Fruit fly (Drosophila melanogaster) whole organism, wandering third instar larva: ENCODE data around the gene S-Lap2.
A peak's percentile ranks its signal among the peaks of the same experiment; 100 is the strongest.

ENCODE experiments used
- CG32264 ChIP-seq: fragments of 200-800 bp; sonication (Bioruptor generic); optimal IDR thresholded peaks from 2 replicates; lab custom pipeline; 2016; ENCODE audit warnings: missing biosample characterization, missing genetic modification characterization
- CrebA ChIP-seq: fragments of 200-800 bp; sonication (Bioruptor generic); optimal IDR thresholded peaks from 2 replicates; lab custom pipeline; 2016; ENCODE audit warnings: missing biosample characterization, mild to moderate bottlenecking, missing genetic modification characterization, borderline replicate concordance
- Dfd ChIP-seq: fragments of >200 bp; optimal IDR thresholded peaks from 2 replicates; lab custom pipeline; 2017; ENCODE audit warnings: missing biosample characterization, missing genetic modification characterization
- HLH106 ChIP-seq: fragments of 200-800 bp; optimal IDR thresholded peaks from 3 replicates; lab custom pipeline; 2019; ENCODE audit warnings: missing biosample characterization, mild to moderate bottlenecking, missing genetic modification characterization, moderate library complexity
- Hnf4 ChIP-seq: fragments of 200-800 bp; sonication (Bioruptor generic); optimal IDR thresholded peaks from 2 replicates; lab custom pipeline; 2016; ENCODE audit warnings: missing biosample characterization, mild to moderate bottlenecking, missing genetic modification characterization
- Hr78 ChIP-seq: fragments of >200 bp; optimal IDR thresholded peaks from 2 replicates; lab custom pipeline; 2017; ENCODE audit warnings: missing biosample characterization, missing genetic modification characterization
- Hr83 ChIP-seq: fragments of 200-300 bp; sonication (Bioruptor generic); optimal IDR thresholded peaks from 2 replicates; lab custom pipeline; 2016; ENCODE audit warnings: missing biosample characterization, mild to moderate bottlenecking, missing genetic modification characterization, moderate library complexity; ENCODE audit not compliant: poor library complexity, severe bottlenecking
- Jra ChIP-seq: sonication (Bioruptor generic); optimal IDR thresholded peaks from 2 replicates; lab custom pipeline; 2016; ENCODE audit warnings: missing biosample characterization, missing genetic modification characterization
- Mio ChIP-seq: sonication (Bioruptor generic); optimal IDR thresholded peaks from 2 replicates; lab custom pipeline; 2016; ENCODE audit warnings: missing biosample characterization, missing genetic modification characterization
- Myc ChIP-seq: fragments of >200 bp; optimal IDR thresholded peaks from 2 replicates; lab custom pipeline; 2017
- N ChIP-seq: fragments of >200 bp; optimal IDR thresholded peaks from 2 replicates; lab custom pipeline; 2018; ENCODE audit warnings: missing biosample characterization, missing external identifiers, missing genetic modification characterization
- OdsH ChIP-seq: fragments of 200-800 bp; sonication (Bioruptor generic); optimal IDR thresholded peaks from 2 replicates; lab custom pipeline; 2016; ENCODE audit warnings: missing biosample characterization, mild to moderate bottlenecking, missing genetic modification characterization
- Rel ChIP-seq, 2 experiments: fragments of 200-800 bp; sonication (Bioruptor generic) in 1 of 2; optimal IDR thresholded peaks; 2 replicates in 1 of 2; 3 replicates in 1 of 2; lab custom pipeline; 2016 to 2019; ENCODE audit warnings: mild to moderate bottlenecking in 2 of 2, missing biosample characterization in 2 of 2, missing genetic modification characterization in 2 of 2, moderate library complexity in 1 of 2
- Sp1 ChIP-seq: fragments of 200-800 bp; sonication (Bioruptor generic); optimal IDR thresholded peaks from 3 replicates; lab custom pipeline; 2019; ENCODE audit warnings: missing biosample characterization, mild to moderate bottlenecking, missing genetic modification characterization, moderate library complexity
- Vsx2 ChIP-seq: fragments of 200-300, 225-300 bp; sonication (Bioruptor generic); optimal IDR thresholded peaks from 2 replicates; lab custom pipeline; 2018; ENCODE audit warnings: missing biosample characterization, missing genetic modification characterization; ENCODE audit not compliant: partially characterized antibody
- br ChIP-seq: fragments of 200-800 bp; sonication (Bioruptor generic); optimal IDR thresholded peaks from 2 replicates; lab custom pipeline; 2016; ENCODE audit warnings: missing biosample characterization, missing genetic modification characterization
- brk ChIP-seq: fragments of 200-800 bp; sonication (Bioruptor generic); optimal IDR thresholded peaks from 2 replicates; lab custom pipeline; 2016; ENCODE audit warnings: missing biosample characterization, mild to moderate bottlenecking, missing genetic modification characterization
- dmrt93B ChIP-seq: fragments of 200-800 bp; sonication (Bioruptor generic); optimal IDR thresholded peaks from 2 replicates; lab custom pipeline; 2018; ENCODE audit warnings: missing biosample characterization, mild to moderate bottlenecking, missing genetic modification characterization
- ey ChIP-seq: fragments of 200-800 bp; sonication (Bioruptor generic); optimal IDR thresholded peaks from 2 replicates; lab custom pipeline; 2016; ENCODE audit warnings: missing biosample characterization, missing genetic modification characterization
- foxo ChIP-seq, 2 experiments: fragments of 200-800 bp; sonication (Bioruptor generic); optimal IDR thresholded peaks; 2 replicates in 1 of 2; 3 replicates in 1 of 2; lab custom pipeline; 2016 to 2017; ENCODE audit warnings: missing biosample characterization in 2 of 2, missing genetic modification characterization in 2 of 2
- fru ChIP-seq: fragments of 200-800 bp; sonication (Bioruptor generic); optimal IDR thresholded peaks from 3 replicates; lab custom pipeline; 2016; ENCODE audit warnings: missing biosample characterization, mild to moderate bottlenecking, missing genetic modification characterization
- h ChIP-seq: fragments of 200-800 bp; sonication (Bioruptor generic); optimal IDR thresholded peaks from 3 replicates; lab custom pipeline; 2016; ENCODE audit warnings: missing biosample characterization, mild to moderate bottlenecking, missing genetic modification characterization
- lola ChIP-seq: fragments of >200 bp; optimal IDR thresholded peaks from 2 replicates; lab custom pipeline; 2017; ENCODE audit warnings: missing biosample characterization, missing genetic modification characterization
- psq ChIP-seq: fragments of 200-800 bp; sonication (Bioruptor generic); optimal IDR thresholded peaks from 3 replicates; lab custom pipeline; 2017; ENCODE audit warnings: missing biosample characterization, mild to moderate bottlenecking, missing genetic modification characterization, moderate library complexity
- rgr ChIP-seq: fragments of 200-800 bp; sonication (Bioruptor generic); optimal IDR thresholded peaks from 3 replicates; lab custom pipeline; 2016; ENCODE audit warnings: missing biosample characterization, mild to moderate bottlenecking, missing genetic modification characterization
- sage ChIP-seq: fragments of 200-800 bp; sonication (Bioruptor generic); optimal IDR thresholded peaks from 2 replicates; lab custom pipeline; 2016; ENCODE audit warnings: missing biosample characterization, mild to moderate bottlenecking, missing genetic modification characterization
- sv ChIP-seq: fragments of 200-800 bp; sonication (Bioruptor generic); optimal IDR thresholded peaks from 3 replicates; lab custom pipeline; 2016; ENCODE audit warnings: missing biosample characterization, missing genetic modification characterization
- tai ChIP-seq: sonication (Bioruptor generic); optimal IDR thresholded peaks from 2 replicates; lab custom pipeline; 2016; ENCODE audit warnings: missing biosample characterization, missing genetic modification characterization
- usp ChIP-seq: fragments of >200 bp; optimal IDR thresholded peaks from 2 replicates; lab custom pipeline; 2017; ENCODE audit warnings: missing biosample characterization, missing genetic modification characterization
- woc ChIP-seq: sonication (Bioruptor generic); optimal IDR thresholded peaks from 2 replicates; lab custom pipeline; 2016; ENCODE audit warnings: missing biosample characterization, mild to moderate bottlenecking, missing genetic modification characterization

S-Lap2 gene

DNA sequence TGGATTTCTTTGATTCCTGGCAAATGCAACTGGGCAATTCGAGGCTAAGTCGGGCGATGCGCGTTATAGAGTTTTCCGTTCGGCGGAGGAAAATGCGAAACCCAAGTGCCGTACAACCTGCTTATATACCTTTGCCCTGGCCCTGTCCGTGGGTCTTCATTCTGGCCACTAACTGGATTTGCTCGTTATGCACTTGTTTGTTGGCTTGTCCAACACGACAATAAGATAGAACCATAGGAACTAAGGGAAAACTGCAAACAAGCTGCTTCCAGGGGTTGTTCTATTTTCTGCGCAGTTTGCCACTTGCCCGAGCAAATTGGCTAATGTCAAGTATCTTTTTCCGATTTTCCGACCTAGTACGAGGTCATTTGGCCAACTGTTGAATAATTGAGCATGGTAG lies 29.1 kb downstream of the S-Lap2 start, which contains the start of gene Arr2:
Arr2 (minus strand) TSS at position 101 of the 400 bp plus-strand sequence.
- TF ChIP-seq br = no peak
- no peak for TF ChIP-seq Hnf4
- no peak for TF ChIP-seq Rel (GFP tag; optimal IDR thresholded peaks at IDR 0.05; lab: Kevin White, UChicago)
- no peak for TF ChIP-seq Rel (tag; optimal IDR thresholded peaks at IDR 0.05; lab: Kevin White, UChicago)
- no peak for TF ChIP-seq woc
- no peak for TF ChIP-seq sv (GFP tag; lab: Kevin White, UChicago)
- TF ChIP-seq ey (GFP tag; lab: Kevin White, UChicago) = no peak
- TF ChIP-seq psq (GFP tag; lab: Kevin White, UChicago) = no peak
- no peak for TF ChIP-seq foxo (GFP tag; optimal IDR thresholded peaks at IDR 0.05; lab: Kevin White, UChicago)
- no peak for TF ChIP-seq sage (GFP tag; lab: Kevin White, UChicago)
- no peak for TF ChIP-seq HLH106 (tag; lab: Kevin White, UChicago)
- no peak for TF ChIP-seq Sp1 (GFP tag; lab: Kevin White, UChicago)
- TF ChIP-seq Hr83 (GFP tag; lab: Kevin White, UChicago) = no peak

DNA sequence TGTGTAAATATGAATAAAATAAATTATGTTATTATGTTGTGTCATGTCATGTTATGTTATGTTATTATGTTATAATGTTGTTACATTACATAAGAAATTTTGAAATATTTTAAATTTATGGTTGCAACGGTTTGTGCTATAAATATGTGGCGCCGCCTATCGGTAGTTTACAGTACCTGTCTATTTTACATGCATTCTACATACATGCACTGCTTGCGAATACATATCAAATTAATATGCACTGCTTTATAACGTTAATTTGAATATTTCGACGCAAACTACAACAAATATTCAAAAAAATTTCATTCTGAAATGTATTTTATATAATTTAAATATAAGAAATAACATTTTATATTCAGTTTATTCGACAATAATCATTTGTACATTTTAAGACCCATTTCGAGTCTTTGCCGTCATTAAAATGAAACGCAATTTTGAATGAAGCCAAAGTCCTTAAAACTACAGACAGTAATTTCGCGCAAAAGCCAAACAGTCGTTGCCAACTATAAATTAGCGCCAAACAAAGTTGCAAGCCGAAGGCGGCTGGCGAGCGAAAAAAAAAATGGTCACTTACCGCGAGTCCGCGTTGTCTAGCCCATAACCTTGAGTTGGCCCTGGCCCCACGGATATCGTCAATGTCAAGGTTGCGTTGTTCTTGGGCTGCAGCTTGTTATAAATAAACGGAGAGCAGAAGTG lies 32.3 kb downstream of the S-Lap2 start:
- peak; percentile 12 for TF ChIP-seq fru (GFP tag; lab: Kevin White, UChicago)
- TF ChIP-seq CG32264 (GFP tag; lab: Kevin White, UChicago) = no peak
- peak; percentile 90 for TF ChIP-seq Myc (lab: Kevin White, UChicago)
- TF ChIP-seq foxo (GFP tag; optimal IDR thresholded peaks at IDR 0.05; lab: Kevin White, UChicago) = no peak

DNA sequence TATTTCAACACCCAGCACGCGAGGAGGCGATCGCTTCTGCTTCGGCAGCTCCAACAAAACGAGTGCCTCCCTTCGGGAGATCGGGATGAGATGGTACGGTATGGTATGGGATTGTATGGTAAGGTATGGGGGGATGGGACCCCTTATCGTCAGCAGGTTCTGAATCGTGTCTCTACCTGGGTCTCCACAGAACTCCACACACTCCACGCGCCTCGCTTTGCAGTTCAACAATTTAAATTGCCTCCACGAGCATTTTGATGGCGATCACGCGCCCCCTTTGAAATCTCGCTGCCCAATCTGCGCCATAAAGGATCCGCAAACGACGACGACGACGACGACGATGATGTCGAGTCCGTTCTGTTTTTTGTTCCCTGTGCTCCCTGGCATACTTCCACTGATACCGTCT lies 32.9 kb downstream of the S-Lap2 start:
- peak; percentile 30 for TF ChIP-seq br
- TF ChIP-seq brk = no peak
- TF ChIP-seq sv (GFP tag; lab: Kevin White, UChicago) = no peak
- no peak for TF ChIP-seq dmrt93B (GFP tag; lab: Kevin White, UChicago)
- no peak for TF ChIP-seq CrebA (GFP tag; lab: Kevin White, UChicago)
- peak; percentile 62 for TF ChIP-seq psq (GFP tag; lab: Kevin White, UChicago)
- TF ChIP-seq Rel (GFP tag; optimal IDR thresholded peaks at IDR 0.05; lab: Kevin White, UChicago) = peak; percentile 72
- no peak for TF ChIP-seq Rel (tag; optimal IDR thresholded peaks at IDR 0.05; lab: Kevin White, UChicago)
- TF ChIP-seq Jra = peak; percentile 26
- peak; percentile 25 for TF ChIP-seq woc
- TF ChIP-seq Myc (lab: Kevin White, UChicago) = no peak
- TF ChIP-seq CG32264 (GFP tag; lab: Kevin White, UChicago) = no peak
- no peak for TF ChIP-seq fru (GFP tag; lab: Kevin White, UChicago)
- TF ChIP-seq Dfd (GFP tag; lab: Kevin White, UChicago) = no peak
- TF ChIP-seq Sp1 (GFP tag; lab: Kevin White, UChicago) = peak; percentile 7
- TF ChIP-seq Vsx2 (GFP tag; lab: Kevin White, UChicago) = no peak
- TF ChIP-seq sage (GFP tag; lab: Kevin White, UChicago) = peak; percentile 25
- no peak for TF ChIP-seq rgr (GFP tag; lab: Kevin White, UChicago)
- TF ChIP-seq HLH106 (tag; lab: Kevin White, UChicago) = no peak
- peak in 1 of 2 experiments; percentile 26 for TF ChIP-seq foxo (GFP tag; optimal IDR thresholded peaks at IDR 0.05; lab: Kevin White, UChicago)
- TF ChIP-seq h = peak; percentile 67
- no peak for TF ChIP-seq usp (GFP tag; lab: Kevin White, UChicago)
- TF ChIP-seq Hr83 (GFP tag; lab: Kevin White, UChicago) = peak; percentile 20
- TF ChIP-seq Hnf4 = no peak
- TF ChIP-seq tai (GFP tag; lab: Kevin White, UChicago) = no peak

DNA sequence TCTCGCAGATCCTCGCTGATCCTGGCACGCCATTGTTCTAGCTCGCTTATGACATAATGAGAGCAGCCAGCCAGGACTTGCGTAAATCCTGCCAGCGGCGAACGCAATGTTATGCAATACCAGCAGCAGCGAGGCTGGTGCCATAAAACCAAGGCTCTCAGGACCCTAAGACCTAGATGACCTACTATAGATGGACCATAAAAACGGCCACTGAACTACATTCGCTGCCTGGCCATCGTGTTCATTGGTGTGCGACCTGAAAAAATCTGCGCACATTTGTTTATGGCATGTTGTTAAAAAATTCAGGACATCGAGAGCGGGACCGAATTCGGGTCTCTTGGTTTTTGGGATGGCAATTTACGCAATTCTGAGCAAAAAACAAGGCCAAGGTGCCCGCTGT lies 33.9 kb downstream of the S-Lap2 start:
- TF ChIP-seq Vsx2 (GFP tag; lab: Kevin White, UChicago) (no peak), Hr83 (GFP tag; lab: Kevin White, UChicago) (no peak), psq (GFP tag; lab: Kevin White, UChicago) (no peak), Mio (GFP tag; lab: Kevin White, UChicago) (no peak), N (GFP tag; lab: Kevin White, UChicago) (no peak), OdsH (GFP tag; lab: Kevin White, UChicago) (no peak), h (no peak), lola (no peak), Hr78 (no peak)
